Worm (Caenorhabditis elegans) whole organism, L1 larva: Measurements from ENCODE around the gene K12B6.4.

Experiments
- C16A3.4 ChIP-seq: fragments of 150-350 bp; optimal IDR thresholded peaks from 2 replicates; lab custom pipeline; 2014; ENCODE audit warnings: missing biosample characterization, missing genetic modification characterization
- Y116A8C.19 ChIP-seq: sonication (generic microtip); optimal IDR thresholded peaks from 2 replicates; lab custom pipeline; 2016; ENCODE audit warnings: missing compliant biosample characterization, missing genetic modification characterization, borderline replicate concordance
- alr-1 ChIP-seq: fragments of 200-800 bp; sonication (Bioruptor generic); optimal IDR thresholded peaks from 2 replicates; lab custom pipeline; 2018; ENCODE audit warnings: borderline replicate concordance, mild to moderate bottlenecking, missing genetic modification characterization, missing compliant biosample characterization
- ama-1 ChIP-seq: fragments of 150-350 bp; optimal IDR thresholded peaks from 2 replicates; lab custom pipeline; 2014
- blmp-1 ChIP-seq: fragments of 150-350 bp; optimal IDR thresholded peaks from 2 replicates; lab custom pipeline; 2014; ENCODE audit warnings: missing biosample characterization, missing genetic modification characterization
- ceh-63 ChIP-seq: fragments of 200-800 bp; sonication (Bioruptor generic); optimal IDR thresholded peaks from 2 replicates; lab custom pipeline; 2018; ENCODE audit warnings: mild to moderate bottlenecking, missing genetic modification characterization, missing compliant biosample characterization
- ceh-8 ChIP-seq: fragments of 200-800 bp; sonication (Bioruptor generic); optimal IDR thresholded peaks from 2 replicates; lab custom pipeline; 2018; ENCODE audit warnings: mild to moderate bottlenecking, missing genetic modification characterization, moderate library complexity, missing compliant biosample characterization
- ceh-82 ChIP-seq, 3 experiments: fragments of 150-350 bp in 1 of 3; sonication (generic microtip) in 2 of 3; optimal IDR thresholded peaks; 2 replicates each; lab custom pipeline; 2014 to 2017; ENCODE audit warnings: missing biosample characterization in 3 of 3, missing genetic modification characterization in 3 of 3
- ceh-88 ChIP-seq: fragments of 200-800 bp; sonication (Bioruptor generic); IDR thresholded peaks from 2 replicates; pipeline ENCODE4 v1.3.6; 2022; ENCODE audit warnings: missing genetic modification characterization, missing compliant biosample characterization
- ceh-90 ChIP-seq: sonication (generic microtip); optimal IDR thresholded peaks from 2 replicates; lab custom pipeline; 2016; ENCODE audit warnings: missing genetic modification characterization, missing compliant biosample characterization
- dpl-1 ChIP-seq, 3 experiments: fragments of 150-350 bp in 2 of 3; sonication (generic microtip) in 1 of 3; optimal IDR thresholded peaks; 2 replicates each; lab custom pipeline; 2014 to 2017; ENCODE audit warnings: missing biosample characterization in 3 of 3, missing genetic modification characterization in 3 of 3, missing genetic modification reagents in 3 of 3
- dsc-1 ChIP-seq: sonication (generic microtip); optimal IDR thresholded peaks from 2 replicates; lab custom pipeline; 2016; ENCODE audit warnings: mild to moderate bottlenecking, missing genetic modification characterization, missing compliant biosample characterization
- efl-3 ChIP-seq: fragments of 200-800 bp; sonication (Bioruptor generic); optimal IDR thresholded peaks from 2 replicates; lab custom pipeline; 2018; ENCODE audit warnings: mild to moderate bottlenecking, missing genetic modification characterization, missing compliant biosample characterization
- egl-13 ChIP-seq: sonication (generic microtip); optimal IDR thresholded peaks from 2 replicates; lab custom pipeline; 2016; ENCODE audit warnings: missing genotype, missing genetic modification reagents, missing genetic modification characterization, missing compliant biosample characterization
- egl-27 ChIP-seq, 2 experiments: fragments of 150-350 bp in 1 of 2; sonication (generic microtip); optimal IDR thresholded peaks; 3 replicates each; lab custom pipeline; 2017 to 2018; ENCODE audit warnings: missing biosample characterization in 2 of 2, missing genetic modification characterization in 2 of 2, missing genetic modification reagents in 2 of 2
- elt-3 ChIP-seq, 6 experiments: fragments of 150-350 bp in 1 of 6; sonication (generic microtip); optimal IDR thresholded peaks; 2 replicates each; lab custom pipeline; 2017 to 2018; ENCODE audit warnings: missing biosample characterization in 6 of 6, missing genetic modification characterization in 6 of 6, inconsistent platforms in 1 of 6
- fkh-10 ChIP-seq: sonication (generic microtip); optimal IDR thresholded peaks from 2 replicates; lab custom pipeline; 2017; ENCODE audit warnings: missing biosample characterization, missing genetic modification reagents, missing genetic modification characterization
- fos-1 ChIP-seq: fragments of 150-350 bp; optimal IDR thresholded peaks from 2 replicates; lab custom pipeline; 2014; ENCODE audit warnings: missing biosample characterization, missing genetic modification characterization
- hlh-17 ChIP-seq: fragments of 200-800 bp; sonication (Bioruptor generic); optimal IDR thresholded peaks from 2 replicates; lab custom pipeline; 2018; ENCODE audit warnings: missing genetic modification characterization, mild to moderate bottlenecking, missing compliant biosample characterization, moderate library complexity, borderline replicate concordance
- hlh-4 ChIP-seq: sonication (generic microtip); optimal IDR thresholded peaks from 2 replicates; lab custom pipeline; 2016; ENCODE audit warnings: mild to moderate bottlenecking, missing genetic modification characterization, missing compliant biosample characterization
- irx-1 ChIP-seq: sonication (generic microtip); optimal IDR thresholded peaks from 2 replicates; lab custom pipeline; 2016; ENCODE audit warnings: missing genetic modification characterization, missing compliant biosample characterization
- isw-1 ChIP-seq: fragments of 200-800 bp; sonication (Bioruptor generic); IDR thresholded peaks from 2 replicates; pipeline ENCODE4 v1.3.6; 2022; ENCODE audit warnings: missing genetic modification characterization, missing compliant biosample characterization
- jun-1 ChIP-seq: fragments of 150-350 bp; optimal IDR thresholded peaks from 2 replicates; lab custom pipeline; 2014; ENCODE audit warnings: missing biosample characterization, missing genetic modification reagents, missing genetic modification characterization
- lin-14 ChIP-seq: fragments of 200-800 bp; sonication (Bioruptor generic); optimal IDR thresholded peaks from 2 replicates; lab custom pipeline; 2018; ENCODE audit warnings: mild to moderate bottlenecking, missing genetic modification characterization, moderate library complexity, missing compliant biosample characterization
- lin-15B ChIP-seq: fragments of 150-350 bp; sonication (generic microtip); optimal IDR thresholded peaks from 3 replicates; lab custom pipeline; 2014; ENCODE audit warnings: missing biosample characterization, missing genetic modification characterization
- lin-35 ChIP-seq, 2 experiments: fragments of 150-350 bp; optimal IDR thresholded peaks; 2 replicates each; lab custom pipeline; 2014; ENCODE audit warnings: missing biosample characterization in 2 of 2, missing genetic modification characterization in 2 of 2, missing genetic modification reagents in 2 of 2
- lir-3 ChIP-seq: sonication (generic microtip); optimal IDR thresholded peaks from 2 replicates; lab custom pipeline; 2016; ENCODE audit warnings: mild to moderate bottlenecking, missing genetic modification characterization, moderate library complexity, missing compliant biosample characterization; ENCODE audit not compliant: poor library complexity
- lsy-2 ChIP-seq, 2 experiments: fragments of 150-350 bp; optimal IDR thresholded peaks; 2 replicates each; lab custom pipeline; 2014; ENCODE audit warnings: missing biosample characterization in 2 of 2, missing genetic modification characterization in 2 of 2
- mab-9 ChIP-seq: fragments of 200-800 bp; sonication (Bioruptor generic); IDR thresholded peaks from 2 replicates; pipeline ENCODE4 v1.3.6; 2022; ENCODE audit warnings: missing genetic modification reagents, missing genetic modification characterization, missing compliant biosample characterization
- mef-2 ChIP-seq: fragments of 150-350 bp; optimal IDR thresholded peaks from 2 replicates; lab custom pipeline; 2014; ENCODE audit warnings: missing biosample characterization, missing genetic modification characterization
- mep-1 ChIP-seq: fragments of 150-350 bp; optimal IDR thresholded peaks from 2 replicates; lab custom pipeline; 2014; ENCODE audit warnings: missing biosample characterization, missing genetic modification characterization
- nhr-12 ChIP-seq: sonication (generic microtip); optimal IDR thresholded peaks from 2 replicates; lab custom pipeline; 2017; ENCODE audit warnings: missing biosample characterization, missing genetic modification characterization
- nhr-19 ChIP-seq: fragments of 200-800 bp; sonication (Bioruptor generic); conservative IDR thresholded peaks from 2 replicates; pipeline ENCODE4 v1.3.6; 2022; ENCODE audit warnings: missing genetic modification characterization, missing compliant biosample characterization
- nhr-237 ChIP-seq: fragments of 150-350 bp; optimal IDR thresholded peaks from 2 replicates; lab custom pipeline; 2014; ENCODE audit warnings: missing biosample characterization, missing genetic modification characterization
- nhr-77 ChIP-seq: fragments of 150-350 bp; optimal IDR thresholded peaks from 2 replicates; lab custom pipeline; 2014; ENCODE audit warnings: missing biosample characterization, missing genetic modification characterization
- nhr-85 ChIP-seq: sonication (generic microtip); peaks from one replicate; lab custom pipeline; 2016; ENCODE audit warnings: missing genetic modification characterization, inconsistent platforms, missing compliant biosample characterization
- nhr-90 ChIP-seq: sonication (generic microtip); optimal IDR thresholded peaks from 2 replicates; lab custom pipeline; 2016; ENCODE audit warnings: mild to moderate bottlenecking, missing genetic modification characterization, missing compliant biosample characterization; ENCODE audit not compliant: poor library complexity
- pax-3 ChIP-seq: fragments of 200-800 bp; sonication (Bioruptor generic); optimal IDR thresholded peaks from 2 replicates; lab custom pipeline; 2018; ENCODE audit warnings: mild to moderate bottlenecking, missing genetic modification characterization, moderate library complexity, missing compliant biosample characterization
- pqm-1 ChIP-seq: sonication (generic microtip); optimal IDR thresholded peaks from 3 replicates; lab custom pipeline; 2017; ENCODE audit warnings: missing biosample characterization, missing genetic modification characterization
- skn-1 ChIP-seq: fragments of 150-350 bp; optimal IDR thresholded peaks from 2 replicates; lab custom pipeline; 2014; ENCODE audit warnings: missing biosample characterization, missing genetic modification characterization
- snu-23 ChIP-seq: sonication (generic microtip); optimal IDR thresholded peaks from 2 replicates; lab custom pipeline; 2016; ENCODE audit warnings: missing genetic modification characterization, missing compliant biosample characterization
- tbx-2 ChIP-seq: sonication (generic microtip); optimal IDR thresholded peaks from 2 replicates; lab custom pipeline; 2016; ENCODE audit warnings: missing genetic modification characterization, missing compliant biosample characterization
- unc-130 ChIP-seq: fragments of 150-350 bp; optimal IDR thresholded peaks from 2 replicates; lab custom pipeline; 2017; ENCODE audit warnings: missing biosample characterization, missing genetic modification characterization, inconsistent platforms
- unc-62 ChIP-seq: fragments of 150-350 bp; optimal IDR thresholded peaks from 2 replicates; lab custom pipeline; 2014; ENCODE audit warnings: missing biosample characterization, missing genetic modification reagents, missing genetic modification characterization
- unc-86 ChIP-seq: sonication (generic microtip); optimal IDR thresholded peaks from 2 replicates; lab custom pipeline; 2016; ENCODE audit warnings: missing genetic modification characterization, missing compliant biosample characterization
- unc-98 ChIP-seq: fragments of 200-800 bp; sonication (Bioruptor generic); IDR thresholded peaks from 2 replicates; pipeline ENCODE4 v1.3.6; 2022; ENCODE audit warnings: missing genetic modification characterization, missing compliant biosample characterization
- vab-15 ChIP-seq: sonication (generic microtip); optimal IDR thresholded peaks from 2 replicates; lab custom pipeline; 2017; ENCODE audit warnings: missing genotype, mild to moderate bottlenecking, missing genetic modification characterization, missing compliant biosample characterization
- ztf-4 ChIP-seq: fragments of 150-350 bp; optimal IDR thresholded peaks from 2 replicates; lab custom pipeline; 2014; ENCODE audit warnings: missing biosample characterization, missing genetic modification characterization

The K12B6.4 gene

ce11 chrV:6234876-6235275 is 46.2 kb downstream of the K12B6.4 start, which contains the start of gene K08B12.3:
TSS of gene K08B12.3 (plus strand) at chrV:6235176.
- peak in 1 of 2 experiments; percentile 11 for TF ChIP-seq lsy-2 (tag; optimal IDR thresholded peaks at IDR 0.05; lab: Kevin White, UChicago)
- TF ChIP-seq mef-2 (tag; lab: Kevin White, UChicago): no peak
- TF ChIP-seq dpl-1 (GFP tag; optimal IDR thresholded peaks at IDR 0.05; lab: Kevin White, UChicago): peak in 1 of 3 experiments; percentile 13
- peak; percentile 23 for TF ChIP-seq snu-23 (GFP tag; lab: Kevin White, UChicago)
- TF ChIP-seq C16A3.4 (tag; lab: Kevin White, UChicago): peak; percentile 3
- TF ChIP-seq lin-35 (GFP tag; optimal IDR thresholded peaks at IDR 0.05; lab: Kevin White, UChicago): peak in 1 of 2 experiments; percentile 26
- TF ChIP-seq blmp-1 (tag; lab: Kevin White, UChicago): peak; percentile 19
- no peak for TF ChIP-seq fos-1 (tag; lab: Kevin White, UChicago)

ce11 chrV:6233952-6234351 is 47.1 kb downstream of the K12B6.4 start:
- TF ChIP-seq lin-14 (GFP tag; lab: Kevin White, UChicago) (peak; percentile 3), ceh-82 (tag; optimal IDR thresholded peaks at IDR 0.05; lab: Kevin White, UChicago) (no peak), fos-1 (tag; lab: Kevin White, UChicago) (no peak), nhr-85 (peak; percentile 72), blmp-1 (tag; lab: Kevin White, UChicago) (peak; percentile 47)
- TF ChIP-seq, all 84 proteins: peak for 3

- TF ChIP-seq pqm-1 (tag; lab: Kevin White, UChicago) (no peak), nhr-12 (tag; lab: Kevin White, UChicago) (no peak), unc-86 (tag; lab: Kevin White, UChicago) (peak; percentile 8), ceh-8 (no peak), mef-2 (tag; lab: Kevin White, UChicago) (no peak), unc-130 (no peak), alr-1 (no peak), unc-62 (no peak), unc-98 (GFP tag; lab: Robert Waterston, UW) (no peak), tbx-2 (no peak), dsc-1 (no peak), pax-3 (tag; lab: Kevin White, UChicago) (no peak), hlh-17 (GFP tag; lab: Kevin White, UChicago) (no peak), nhr-19 (GFP tag; lab: Robert Waterston, UW) (no peak), ceh-63 (no peak), lir-3 (tag; lab: Kevin White, UChicago) (no peak), irx-1 (tag; lab: Kevin White, UChicago) (no peak), lin-15B (tag; lab: Kevin White, UChicago) (no peak), mab-9 (no peak), elt-3 (tag; optimal IDR thresholded peaks at IDR 0.05; lab: Kevin White, UChicago) (peak in 1 of 6 experiments; percentile 11), hlh-4 (tag; lab: Kevin White, UChicago) (no peak), lin-35 (GFP tag; optimal IDR thresholded peaks at IDR 0.05; lab: Kevin White, UChicago) (peak in 1 of 2 experiments; percentile 4), Y116A8C.19 (tag; lab: Kevin White, UChicago) (no peak), egl-27 (tag; optimal IDR thresholded peaks at IDR 0.05; lab: Kevin White, UChicago) (no peak), lsy-2 (tag; optimal IDR thresholded peaks at IDR 0.05; lab: Kevin White, UChicago) (peak; percentile 2 to 5), ceh-90 (no peak), isw-1 (GFP tag; lab: Robert Waterston, UW) (0 out of 2 replicates have a peak, but pooled peaks have one; percentile 5), nhr-90 (tag; lab: Kevin White, UChicago) (no peak), nhr-77 (tag; lab: Kevin White, UChicago) (no peak), efl-3 (GFP tag; lab: Kevin White, UChicago) (no peak), mep-1 (peak; percentile 52), skn-1 (tag; lab: Kevin White, UChicago) (no peak), vab-15 (no peak), fkh-10 (GFP tag; lab: Kevin White, UChicago) (peak; percentile 44), egl-13 (tag; lab: Kevin White, UChicago) (no peak), ztf-4 (tag; lab: Kevin White, UChicago) (no peak), nhr-237 (tag; lab: Kevin White, UChicago) (no peak), ama-1 (lab: Kevin White, UChicago) (no peak), ceh-88 (GFP tag; lab: Robert Waterston, UW) (no peak), dpl-1 (GFP tag; optimal IDR thresholded peaks at IDR 0.05; lab: Kevin White, UChicago) (no peak), jun-1 (tag; lab: Kevin White, UChicago) (no peak)
Observed at ce11 chrV:6232886-6233285, 48.2 kb downstream of the K12B6.4 start.
